Worm (Caenorhabditis elegans) whole organism, early embryonic: ENCODE results near the gene Y56A3A.7.

ENCODE experiments used
- B0310.2 ChIP-seq: sonication (generic microtip); optimal IDR thresholded peaks from 2 replicates; lab custom pipeline; 2016; ENCODE audit warnings: mild to moderate bottlenecking, missing genetic modification characterization, missing compliant biosample characterization
- F13C5.2 ChIP-seq: sonication (generic microtip); optimal IDR thresholded peaks from 2 replicates; lab custom pipeline; 2017; ENCODE audit warnings: mild to moderate bottlenecking, missing genetic modification characterization, inconsistent platforms, missing compliant biosample characterization
- aly-1 ChIP-seq: sonication (generic microtip); optimal IDR thresholded peaks from 2 replicates; lab custom pipeline; 2016; ENCODE audit warnings: missing genetic modification characterization, missing compliant biosample characterization
- ama-1 ChIP-seq: fragments of 150-350 bp; optimal IDR thresholded peaks from 2 replicates; lab custom pipeline; 2014
- ceh-13 ChIP-seq: fragments of 200-800 bp; sonication (Bioruptor generic); optimal IDR thresholded peaks from 2 replicates; lab custom pipeline; 2018; ENCODE audit warnings: mild to moderate bottlenecking, missing genetic modification characterization, missing compliant biosample characterization
- ceh-36 ChIP-seq: sonication (generic microtip); optimal IDR thresholded peaks from 2 replicates; lab custom pipeline; 2016; ENCODE audit warnings: missing genetic modification characterization, inconsistent platforms, missing compliant biosample characterization
- ets-7 ChIP-seq: sonication (generic microtip); optimal IDR thresholded peaks from 2 replicates; lab custom pipeline; 2016; ENCODE audit warnings: missing genotype, missing genetic modification characterization, missing compliant biosample characterization
- flt-1 ChIP-seq: fragments of 200-800 bp; sonication (Bioruptor generic); IDR thresholded peaks from 2 replicates; pipeline ENCODE4 v1.3.6; 2022; ENCODE audit warnings: missing genetic modification characterization, missing compliant biosample characterization
- hmbx-1 ChIP-seq: sonication (generic microtip); optimal IDR thresholded peaks from 2 replicates; lab custom pipeline; 2016; ENCODE audit warnings: mild to moderate bottlenecking, missing genetic modification characterization, missing compliant biosample characterization
- hmg-4 ChIP-seq: fragments of 200-800 bp; sonication (Bioruptor generic); optimal IDR thresholded peaks from 2 replicates; lab custom pipeline; 2018; ENCODE audit warnings: mild to moderate bottlenecking, missing genetic modification characterization, missing compliant biosample characterization
- hnd-1 ChIP-seq: sonication (generic microtip); optimal IDR thresholded peaks from 2 replicates; lab custom pipeline; 2016; ENCODE audit warnings: missing genetic modification characterization, missing compliant biosample characterization
- pes-1 ChIP-seq: fragments of 200-800 bp; sonication (Bioruptor generic); IDR thresholded peaks from 2 replicates; pipeline ENCODE4 v1.3.6; 2022; ENCODE audit warnings: missing genetic modification reagents, missing genetic modification characterization, missing compliant biosample characterization
- scrt-1 ChIP-seq: fragments of 200-800 bp; sonication (Bioruptor generic); IDR thresholded peaks from 2 replicates; pipeline ENCODE4 v1.3.6; 2022; ENCODE audit warnings: missing genetic modification characterization, missing compliant biosample characterization
- sea-1 ChIP-seq: fragments of 200-800 bp; sonication (Bioruptor generic); conservative IDR thresholded peaks from 2 replicates; pipeline ENCODE4 v1.3.6; 2022; ENCODE audit warnings: missing genetic modification characterization, missing compliant biosample characterization
- tbx-11 ChIP-seq: fragments of 200-800 bp; sonication (Bioruptor generic); IDR thresholded peaks from 2 replicates; pipeline ENCODE4 v1.3.6; 2022; ENCODE audit warnings: missing genetic modification characterization, missing compliant biosample characterization
- tbx-37 ChIP-seq: fragments of 200-800 bp; sonication (Bioruptor generic); conservative IDR thresholded peaks from 2 replicates; pipeline ENCODE4 v1.3.6; 2022; ENCODE audit warnings: missing genetic modification reagents, missing genetic modification characterization, missing compliant biosample characterization
- tra-4 ChIP-seq: sonication (generic microtip); optimal IDR thresholded peaks from 2 replicates; lab custom pipeline; 2017; ENCODE audit warnings: missing genetic modification characterization, missing compliant biosample characterization

Y56A3A.7 gene

ce11 chrIII:11946973-11947372, at the start of gene Y56A3A.7:
Gene Y56A3A.7 (minus strand): TSS chrIII:11947019.
- no peak for TF ChIP-seq pes-1 (GFP tag; lab: Robert Waterston, UW)

ce11 chrIII:11995783-11996182, 49.0 kb upstream of the Y56A3A.7 start:
- TF ChIP-seq B0310.2 (tag; lab: Kevin White, UChicago) (no peak), hmbx-1 (tag; lab: Kevin White, UChicago) (no peak), tra-4 (tag; lab: Kevin White, UChicago) (no peak), F13C5.2 (tag; lab: Kevin White, UChicago) (no peak)

DNA sequence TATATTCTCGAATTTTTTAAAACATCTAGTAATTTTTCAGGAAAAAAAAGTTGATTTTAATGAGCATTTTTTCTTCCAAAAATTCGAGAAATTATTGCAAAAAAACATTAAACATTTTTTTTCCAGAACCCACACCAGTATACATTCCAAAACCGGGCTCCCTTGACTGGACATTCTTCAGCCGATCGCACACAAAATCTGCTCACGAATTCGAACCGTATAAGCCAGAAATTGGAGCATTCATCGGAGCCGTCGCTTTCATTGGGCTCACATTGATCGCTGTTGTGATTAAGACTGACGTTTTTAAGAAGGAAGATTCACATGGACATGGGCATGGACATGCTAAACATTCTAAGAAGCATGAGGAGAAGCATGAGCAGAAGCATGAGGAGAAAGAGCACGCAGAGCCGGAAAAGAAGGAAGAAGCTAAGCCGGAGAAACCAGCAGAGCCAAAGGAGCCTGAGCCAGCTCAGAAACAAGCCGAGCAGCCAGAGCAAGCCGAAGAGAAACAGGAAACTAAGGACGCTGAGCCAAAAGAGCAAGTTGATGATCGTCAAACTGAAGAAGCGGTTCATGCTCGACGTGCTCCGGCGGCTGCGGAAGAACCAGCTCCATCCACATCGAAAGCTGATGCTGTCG, 45.0 kb upstream of the Y56A3A.7 start:
- TF ChIP-seq ceh-13 (GFP tag; lab: Kevin White, UChicago) (no peak), aly-1 (no peak), scrt-1 (GFP tag; lab: Robert Waterston, UW) (no peak), F13C5.2 (tag; lab: Kevin White, UChicago) (no peak), hmg-4 (GFP tag; lab: Kevin White, UChicago) (no peak), tbx-11 (GFP tag; lab: Robert Waterston, UW) (no peak), hmbx-1 (tag; lab: Kevin White, UChicago) (no peak), tra-4 (tag; lab: Kevin White, UChicago) (no peak), hnd-1 (tag; lab: Kevin White, UChicago) (no peak), pes-1 (GFP tag; lab: Robert Waterston, UW) (no peak), sea-1 (GFP tag; lab: Robert Waterston, UW) (no peak), ama-1 (lab: Kevin White, UChicago) (no peak), flt-1 (GFP tag; lab: Robert Waterston, UW) (no peak), tbx-37 (GFP tag; lab: Robert Waterston, UW) (no peak), ceh-36 (tag; lab: Kevin White, UChicago) (no peak), B0310.2 (tag; lab: Kevin White, UChicago) (no peak), ets-7 (no peak)

ce11 chrIII:11989823-11990222, 43.0 kb upstream of the Y56A3A.7 start, which contains the start of gene wah-1:
Gene wah-1 (plus strand): TSS chrIII:11990167.
- TF ChIP-seq pes-1 (GFP tag; lab: Robert Waterston, UW) (no peak), ceh-36 (tag; lab: Kevin White, UChicago) (no peak), ceh-13 (GFP tag; lab: Kevin White, UChicago) (no peak), tra-4 (tag; lab: Kevin White, UChicago) (no peak), tbx-11 (GFP tag; lab: Robert Waterston, UW) (no peak), B0310.2 (tag; lab: Kevin White, UChicago) (no peak), F13C5.2 (tag; lab: Kevin White, UChicago) (no peak), sea-1 (GFP tag; lab: Robert Waterston, UW) (no peak), aly-1 (no peak), hnd-1 (tag; lab: Kevin White, UChicago) (no peak)

DNA sequence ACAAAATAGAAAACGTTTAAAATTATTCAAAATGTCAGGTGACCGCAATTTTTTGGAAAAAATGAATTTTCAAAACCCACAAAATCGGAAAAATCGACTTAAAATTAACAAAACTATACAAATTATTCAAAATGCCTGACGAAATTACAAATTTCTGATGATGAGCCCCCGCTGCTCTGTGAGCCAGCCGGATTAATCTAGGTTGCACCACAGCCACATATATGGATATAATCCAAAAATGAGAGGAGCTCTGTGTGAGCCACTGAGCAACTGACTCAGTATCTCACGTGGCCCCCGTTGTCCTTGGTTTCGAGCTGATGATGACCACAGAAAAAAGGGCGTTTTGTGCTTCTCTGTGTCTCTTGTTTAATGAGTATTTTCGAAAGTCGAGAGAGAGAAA, 38.2 kb upstream of the Y56A3A.7 start:
- TF ChIP-seq scrt-1 (GFP tag; lab: Robert Waterston, UW), result no peak
- TF ChIP-seq sea-1 (GFP tag; lab: Robert Waterston, UW), result no peak
- no peak for TF ChIP-seq F13C5.2 (tag; lab: Kevin White, UChicago)
- no peak for TF ChIP-seq hnd-1 (tag; lab: Kevin White, UChicago)
- no peak for TF ChIP-seq tbx-11 (GFP tag; lab: Robert Waterston, UW)
- no peak for TF ChIP-seq ets-7
- no peak for TF ChIP-seq hmbx-1 (tag; lab: Kevin White, UChicago)

ce11 chrIII:11982474-11982873, 35.7 kb upstream of the Y56A3A.7 start:
- TF ChIP-seq tra-4 (tag; lab: Kevin White, UChicago) (no peak), tbx-37 (GFP tag; lab: Robert Waterston, UW) (no peak), scrt-1 (GFP tag; lab: Robert Waterston, UW) (no peak), aly-1 (no peak)

- TF ChIP-seq ama-1 (lab: Kevin White, UChicago) (no peak), hmbx-1 (tag; lab: Kevin White, UChicago) (no peak), tra-4 (tag; lab: Kevin White, UChicago) (no peak), tbx-37 (GFP tag; lab: Robert Waterston, UW) (no peak), flt-1 (GFP tag; lab: Robert Waterston, UW) (no peak), sea-1 (GFP tag; lab: Robert Waterston, UW) (no peak), hmg-4 (GFP tag; lab: Kevin White, UChicago) (no peak), ceh-36 (tag; lab: Kevin White, UChicago) (no peak), hnd-1 (tag; lab: Kevin White, UChicago) (no peak), pes-1 (GFP tag; lab: Robert Waterston, UW) (no peak), scrt-1 (GFP tag; lab: Robert Waterston, UW) (no peak), ets-7 (no peak), tbx-11 (GFP tag; lab: Robert Waterston, UW) (no peak), ceh-13 (GFP tag; lab: Kevin White, UChicago) (no peak), aly-1 (no peak), F13C5.2 (tag; lab: Kevin White, UChicago) (no peak), B0310.2 (tag; lab: Kevin White, UChicago) (no peak)
Measured at ce11 chrIII:11981539-11981938, 34.7 kb upstream of the Y56A3A.7 start.

DNA sequence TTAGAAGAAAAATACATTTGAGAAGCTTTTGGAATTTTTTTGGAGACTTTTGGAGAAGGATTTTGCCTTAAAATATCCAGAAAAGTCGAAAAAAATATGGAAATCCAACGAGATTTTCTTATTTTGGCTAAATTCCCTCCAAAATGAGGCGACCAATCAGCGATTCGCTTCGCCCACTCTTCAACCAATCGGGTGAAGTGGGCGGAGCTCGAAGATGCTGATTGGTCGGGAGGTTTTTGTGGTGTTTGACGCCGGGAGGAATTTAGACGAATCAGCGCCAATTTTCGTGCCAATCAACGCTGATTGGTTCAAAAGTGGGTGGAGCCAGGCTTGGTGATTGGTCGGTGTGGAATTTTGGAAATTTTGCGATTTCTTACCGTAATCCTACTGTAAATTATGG, 33.9 kb upstream of the Y56A3A.7 start:
- no peak for TF ChIP-seq ama-1 (lab: Kevin White, UChicago)
- no peak for TF ChIP-seq hmg-4 (GFP tag; lab: Kevin White, UChicago)
- no peak for TF ChIP-seq hmbx-1 (tag; lab: Kevin White, UChicago)
- TF ChIP-seq tbx-11 (GFP tag; lab: Robert Waterston, UW), result no peak
- TF ChIP-seq tra-4 (tag; lab: Kevin White, UChicago), result no peak
- no peak for TF ChIP-seq B0310.2 (tag; lab: Kevin White, UChicago)
- no peak for TF ChIP-seq flt-1 (GFP tag; lab: Robert Waterston, UW)
- TF ChIP-seq ets-7, result no peak
- TF ChIP-seq scrt-1 (GFP tag; lab: Robert Waterston, UW), result no peak
- no peak for TF ChIP-seq sea-1 (GFP tag; lab: Robert Waterston, UW)
- TF ChIP-seq aly-1, result no peak
- TF ChIP-seq pes-1 (GFP tag; lab: Robert Waterston, UW), result no peak
- no peak for TF ChIP-seq F13C5.2 (tag; lab: Kevin White, UChicago)
- TF ChIP-seq tbx-37 (GFP tag; lab: Robert Waterston, UW), result no peak
- TF ChIP-seq ceh-36 (tag; lab: Kevin White, UChicago), result no peak
- TF ChIP-seq ceh-13 (GFP tag; lab: Kevin White, UChicago), result no peak
- no peak for TF ChIP-seq hnd-1 (tag; lab: Kevin White, UChicago)
